Worm (Caenorhabditis elegans) whole organism, L2 larva: ENCODE results near the gene rpt-2.

Experiments
- ZK546.5 ChIP-seq: sonication (generic microtip); optimal IDR thresholded peaks from 2 replicates; lab custom pipeline; 2017; ENCODE audit warnings: missing biosample characterization, missing genetic modification characterization
- crh-2 ChIP-seq: sonication (generic microtip); optimal IDR thresholded peaks from 2 replicates; lab custom pipeline; 2017; ENCODE audit warnings: missing biosample characterization, missing genetic modification characterization
- mdl-1 ChIP-seq, 2 experiments: fragments of 150-350 bp in 1 of 2; sonication (generic microtip) in 1 of 2; optimal IDR thresholded peaks; 2 replicates each; lab custom pipeline; 2017; ENCODE audit warnings: missing biosample characterization in 2 of 2, missing genetic modification characterization in 2 of 2
- nhr-10 ChIP-seq: sonication (generic microtip); optimal IDR thresholded peaks from 2 replicates; lab custom pipeline; 2017; ENCODE audit warnings: missing biosample characterization, missing genetic modification characterization
- snpc-4 ChIP-seq: fragments of 150-350 bp; optimal IDR thresholded peaks from 2 replicates; lab custom pipeline; 2014; ENCODE audit warnings: missing biosample characterization, missing genetic modification characterization
- unc-39 ChIP-seq: fragments of 150-350 bp; optimal IDR thresholded peaks from 2 replicates; lab custom pipeline; 2014; ENCODE audit warnings: missing biosample characterization, missing genetic modification characterization
- ztf-11 ChIP-seq: sonication (generic microtip); optimal IDR thresholded peaks from 2 replicates; lab custom pipeline; 2017; ENCODE audit warnings: missing biosample characterization, missing genetic modification characterization

- TF ChIP-seq crh-2 (tag; lab: Kevin White, UChicago): no peak
- no peak for TF ChIP-seq nhr-10 (tag; lab: Kevin White, UChicago)
- no peak for TF ChIP-seq ztf-11 (tag; lab: Kevin White, UChicago)
- TF ChIP-seq mdl-1 (tag; optimal IDR thresholded peaks at IDR 0.05; lab: Kevin White, UChicago): no peak
- no peak for TF ChIP-seq unc-39 (tag; lab: Kevin White, UChicago)
- no peak for TF ChIP-seq ZK546.5
- TF ChIP-seq snpc-4 (tag; lab: Kevin White, UChicago): no peak
Measured at ce11 chrV:6018944-6019450, 1.5 kb upstream of the rpt-2 start, which contains the start of gene picc-1.
